Worm (Caenorhabditis elegans) whole organism, L1 larva: ENCODE measurements around the gene fib-1.
"Not testable (repeated sequence)": the region's sequence is repeated elsewhere in the genome, so short reads cannot be mapped to it uniquely, and the experiment has no call there.

Experiments
- C34B4.2 ChIP-seq: sonication (generic microtip); optimal IDR thresholded peaks from 2 replicates; lab custom pipeline; 2017; ENCODE audit warnings: mild to moderate bottlenecking, missing genetic modification characterization, missing compliant biosample characterization
- Y116A8C.19 ChIP-seq: sonication (generic microtip); optimal IDR thresholded peaks from 2 replicates; lab custom pipeline; 2016; ENCODE audit warnings: missing compliant biosample characterization, missing genetic modification characterization, borderline replicate concordance
- aly-2 ChIP-seq: fragments of 150-350 bp; optimal IDR thresholded peaks from 2 replicates; lab custom pipeline; 2014; ENCODE audit warnings: missing biosample characterization, missing genetic modification characterization
- ceh-82 ChIP-seq, 3 experiments: fragments of 150-350 bp in 1 of 3; sonication (generic microtip) in 2 of 3; optimal IDR thresholded peaks; 2 replicates each; lab custom pipeline; 2014 to 2017; ENCODE audit warnings: missing biosample characterization in 3 of 3, missing genetic modification characterization in 3 of 3
- dpl-1 ChIP-seq, 3 experiments: fragments of 150-350 bp in 2 of 3; sonication (generic microtip) in 1 of 3; optimal IDR thresholded peaks; 2 replicates each; lab custom pipeline; 2014 to 2017; ENCODE audit warnings: missing biosample characterization in 3 of 3, missing genetic modification characterization in 3 of 3, missing genetic modification reagents in 3 of 3
- efl-1 ChIP-seq, 4 experiments: fragments of 150-350 bp; optimal IDR thresholded peaks in 3 of 4; peaks in 1 of 4; 1 replicate in 1 of 4; 2 replicates in 3 of 4; lab custom pipeline; 2014; ENCODE audit warnings: missing biosample characterization in 2 of 4, missing genetic modification characterization in 2 of 4, missing genetic modification reagents in 2 of 4
- elt-2 ChIP-seq: sonication (generic microtip); optimal IDR thresholded peaks from 2 replicates; lab custom pipeline; 2016; ENCODE audit warnings: missing genetic modification characterization, mild to moderate bottlenecking, inconsistent platforms, missing compliant biosample characterization, missing genetic modification reagents
- ets-5 ChIP-seq: fragments of 200-800 bp; sonication (Bioruptor generic); IDR thresholded peaks from 2 replicates; pipeline ENCODE4 v1.3.6; 2022; ENCODE audit warnings: missing genetic modification characterization, missing compliant biosample characterization
- fkh-10 ChIP-seq: sonication (generic microtip); optimal IDR thresholded peaks from 2 replicates; lab custom pipeline; 2017; ENCODE audit warnings: missing biosample characterization, missing genetic modification reagents, missing genetic modification characterization
- fkh-4 ChIP-seq: sonication (generic microtip); optimal IDR thresholded peaks from 2 replicates; lab custom pipeline; 2016; ENCODE audit warnings: missing compliant biosample characterization, missing genetic modification characterization, borderline replicate concordance
- fkh-8 ChIP-seq: sonication (generic microtip); optimal IDR thresholded peaks from 2 replicates; lab custom pipeline; 2016; ENCODE audit warnings: mild to moderate bottlenecking, missing genetic modification characterization, missing compliant biosample characterization
- grh-1 ChIP-seq: fragments of 200-800 bp; sonication (Bioruptor generic); IDR thresholded peaks from 2 replicates; pipeline ENCODE4 v1.3.6; 2022; ENCODE audit warnings: missing genetic modification reagents, missing genetic modification characterization, missing compliant biosample characterization
- hlh-17 ChIP-seq: fragments of 200-800 bp; sonication (Bioruptor generic); optimal IDR thresholded peaks from 2 replicates; lab custom pipeline; 2018; ENCODE audit warnings: missing genetic modification characterization, mild to moderate bottlenecking, missing compliant biosample characterization, moderate library complexity, borderline replicate concordance
- hlh-4 ChIP-seq: sonication (generic microtip); optimal IDR thresholded peaks from 2 replicates; lab custom pipeline; 2016; ENCODE audit warnings: mild to moderate bottlenecking, missing genetic modification characterization, missing compliant biosample characterization
- jun-1 ChIP-seq: fragments of 150-350 bp; optimal IDR thresholded peaks from 2 replicates; lab custom pipeline; 2014; ENCODE audit warnings: missing biosample characterization, missing genetic modification reagents, missing genetic modification characterization
- lin-14 ChIP-seq: fragments of 200-800 bp; sonication (Bioruptor generic); optimal IDR thresholded peaks from 2 replicates; lab custom pipeline; 2018; ENCODE audit warnings: mild to moderate bottlenecking, missing genetic modification characterization, moderate library complexity, missing compliant biosample characterization
- lin-15B ChIP-seq: fragments of 150-350 bp; sonication (generic microtip); optimal IDR thresholded peaks from 3 replicates; lab custom pipeline; 2014; ENCODE audit warnings: missing biosample characterization, missing genetic modification characterization
- lin-35 ChIP-seq, 2 experiments: fragments of 150-350 bp; optimal IDR thresholded peaks; 2 replicates each; lab custom pipeline; 2014; ENCODE audit warnings: missing biosample characterization in 2 of 2, missing genetic modification characterization in 2 of 2, missing genetic modification reagents in 2 of 2
- lsy-2 ChIP-seq, 2 experiments: fragments of 150-350 bp; optimal IDR thresholded peaks; 2 replicates each; lab custom pipeline; 2014; ENCODE audit warnings: missing biosample characterization in 2 of 2, missing genetic modification characterization in 2 of 2
- mdl-1 ChIP-seq, 2 experiments: fragments of 150-350 bp; optimal IDR thresholded peaks; 2 replicates each; lab custom pipeline; 2014 to 2017; ENCODE audit warnings: missing biosample characterization in 2 of 2, missing genetic modification characterization in 2 of 2, inconsistent platforms in 1 of 2
- mef-2 ChIP-seq: fragments of 150-350 bp; optimal IDR thresholded peaks from 2 replicates; lab custom pipeline; 2014; ENCODE audit warnings: missing biosample characterization, missing genetic modification characterization
- nhr-19 ChIP-seq: fragments of 200-800 bp; sonication (Bioruptor generic); conservative IDR thresholded peaks from 2 replicates; pipeline ENCODE4 v1.3.6; 2022; ENCODE audit warnings: missing genetic modification characterization, missing compliant biosample characterization
- nhr-20 ChIP-seq: sonication (generic microtip); optimal IDR thresholded peaks from 2 replicates; lab custom pipeline; 2016; ENCODE audit warnings: mild to moderate bottlenecking, missing genetic modification characterization, missing compliant biosample characterization
- nhr-237 ChIP-seq: fragments of 150-350 bp; optimal IDR thresholded peaks from 2 replicates; lab custom pipeline; 2014; ENCODE audit warnings: missing biosample characterization, missing genetic modification characterization
- nhr-47 ChIP-seq: sonication (generic microtip); optimal IDR thresholded peaks from 2 replicates; lab custom pipeline; 2016; ENCODE audit warnings: mild to moderate bottlenecking, missing genetic modification characterization, moderate library complexity, missing compliant biosample characterization
- nhr-71 ChIP-seq: sonication (generic microtip); optimal IDR thresholded peaks from 2 replicates; lab custom pipeline; 2016; ENCODE audit warnings: mild to moderate bottlenecking, missing genetic modification characterization, moderate library complexity, missing compliant biosample characterization
- nhr-76 ChIP-seq: sonication (generic microtip); optimal IDR thresholded peaks from 2 replicates; lab custom pipeline; 2017; ENCODE audit warnings: missing biosample characterization, missing genetic modification characterization
- nhr-85 ChIP-seq: sonication (generic microtip); peaks from one replicate; lab custom pipeline; 2016; ENCODE audit warnings: missing genetic modification characterization, inconsistent platforms, missing compliant biosample characterization
- nhr-90 ChIP-seq: sonication (generic microtip); optimal IDR thresholded peaks from 2 replicates; lab custom pipeline; 2016; ENCODE audit warnings: mild to moderate bottlenecking, missing genetic modification characterization, missing compliant biosample characterization; ENCODE audit not compliant: poor library complexity
- pag-3 ChIP-seq: sonication (generic microtip); optimal IDR thresholded peaks from 2 replicates; lab custom pipeline; 2017; ENCODE audit warnings: missing genetic modification characterization, mild to moderate bottlenecking, missing compliant biosample characterization, antibody characterized with exemption, borderline replicate concordance; ENCODE audit not compliant: insufficient read depth
- pax-3 ChIP-seq: fragments of 200-800 bp; sonication (Bioruptor generic); optimal IDR thresholded peaks from 2 replicates; lab custom pipeline; 2018; ENCODE audit warnings: mild to moderate bottlenecking, missing genetic modification characterization, moderate library complexity, missing compliant biosample characterization
- pqm-1 ChIP-seq: sonication (generic microtip); optimal IDR thresholded peaks from 3 replicates; lab custom pipeline; 2017; ENCODE audit warnings: missing biosample characterization, missing genetic modification characterization
- rnt-1 ChIP-seq: sonication (generic microtip); optimal IDR thresholded peaks from 2 replicates; lab custom pipeline; 2016; ENCODE audit warnings: mild to moderate bottlenecking, missing genetic modification characterization, moderate library complexity, missing compliant biosample characterization
- snpc-4 ChIP-seq: fragments of 150-350 bp; optimal IDR thresholded peaks from 2 replicates; lab custom pipeline; 2014; ENCODE audit warnings: missing biosample characterization, missing genetic modification characterization
- snu-23 ChIP-seq: sonication (generic microtip); optimal IDR thresholded peaks from 2 replicates; lab custom pipeline; 2016; ENCODE audit warnings: missing genetic modification characterization, missing compliant biosample characterization
- swsn-7 ChIP-seq: sonication (generic microtip); optimal IDR thresholded peaks from 2 replicates; lab custom pipeline; 2016; ENCODE audit warnings: missing genetic modification characterization, missing compliant biosample characterization
- tbx-2 ChIP-seq: sonication (generic microtip); optimal IDR thresholded peaks from 2 replicates; lab custom pipeline; 2016; ENCODE audit warnings: missing genetic modification characterization, missing compliant biosample characterization
- unc-62 ChIP-seq: fragments of 150-350 bp; optimal IDR thresholded peaks from 2 replicates; lab custom pipeline; 2014; ENCODE audit warnings: missing biosample characterization, missing genetic modification reagents, missing genetic modification characterization
- unc-98 ChIP-seq: fragments of 200-800 bp; sonication (Bioruptor generic); IDR thresholded peaks from 2 replicates; pipeline ENCODE4 v1.3.6; 2022; ENCODE audit warnings: missing genetic modification characterization, missing compliant biosample characterization
- zip-4 ChIP-seq: fragments of 200-800 bp; sonication (Bioruptor generic); optimal IDR thresholded peaks from 2 replicates; lab custom pipeline; 2018; ENCODE audit warnings: mild to moderate bottlenecking, missing genetic modification characterization, moderate library complexity, missing compliant biosample characterization
- ztf-4 ChIP-seq: fragments of 150-350 bp; optimal IDR thresholded peaks from 2 replicates; lab custom pipeline; 2014; ENCODE audit warnings: missing biosample characterization, missing genetic modification characterization

Gene fib-1

ce11 chrV:15048107-15048506 is 46.1 kb upstream of the fib-1 start, which contains the start of gene sdc-3:
TSS of gene sdc-3 (minus strand) at chrV:15048207.
- peak in 2 of 3 experiments; percentile 14 to 46 for TF ChIP-seq dpl-1 (GFP tag; optimal IDR thresholded peaks at IDR 0.05; lab: Kevin White, UChicago)
- TF ChIP-seq tbx-2, result no peak
- TF ChIP-seq elt-2 (tag; lab: Kevin White, UChicago), result no peak
- TF ChIP-seq lin-15B (tag; lab: Kevin White, UChicago), result no peak
- TF ChIP-seq efl-1 (optimal IDR thresholded peaks at IDR 0.05; lab: Kevin White, UChicago), result peak; percentile 1 to 39
- TF ChIP-seq efl-1 (GFP tag; optimal IDR thresholded peaks at IDR 0.05 in 1 of 2; lab: Kevin White, UChicago), result peak in 1 of 2 experiments; percentile 29
- no peak for TF ChIP-seq unc-62 (GFP tag; lab: Kevin White, UChicago)
- no peak for TF ChIP-seq grh-1
- peak; percentile 47 for TF ChIP-seq nhr-85 (tag; lab: Kevin White, UChicago)

- TF ChIP-seq fkh-4 (tag; lab: Kevin White, UChicago); ets-5 (GFP tag; lab: Robert Waterston, UW); fkh-10 (GFP tag; lab: Kevin White, UChicago): not testable (repeated sequence)
Measured at ce11 chrV:15036769-15037168, 34.7 kb upstream of the fib-1 start, which contains the start of gene melo-3. TSS of gene melo-3 (minus strand) at chrV:15036869.

- not testable (repeated sequence) for TF ChIP-seq lin-14 (GFP tag; lab: Kevin White, UChicago); grh-1; aly-2 (tag; lab: Kevin White, UChicago)
Measured at ce11 chrV:15031373-15031772, 29.4 kb upstream of the fib-1 start, which contains the start of gene cng-1. TSS of gene cng-1 (minus strand) at chrV:15031473.

- TF ChIP-seq pag-3 (no peak), rnt-1 (peak; percentile 22), snpc-4 (tag; lab: Kevin White, UChicago) (peak; percentile 97), dpl-1 (GFP tag; optimal IDR thresholded peaks at IDR 0.05; lab: Kevin White, UChicago) (peak in 1 of 3 experiments; percentile 12), hlh-17 (GFP tag; lab: Kevin White, UChicago) (no peak), nhr-76 (tag; lab: Kevin White, UChicago) (no peak), ceh-82 (tag; optimal IDR thresholded peaks at IDR 0.05; lab: Kevin White, UChicago) (no peak), unc-98 (GFP tag; lab: Robert Waterston, UW) (no peak), C34B4.2 (tag; lab: Kevin White, UChicago) (no peak), pqm-1 (tag; lab: Kevin White, UChicago) (no peak), ztf-4 (tag; lab: Kevin White, UChicago) (no peak), fkh-8 (tag; lab: Kevin White, UChicago) (no peak), snu-23 (GFP tag; lab: Kevin White, UChicago) (no peak), efl-1 (optimal IDR thresholded peaks at IDR 0.05; lab: Kevin White, UChicago) (peak in 1 of 2 experiments; percentile 22), efl-1 (GFP tag; optimal IDR thresholded peaks at IDR 0.05 in 1 of 2; lab: Kevin White, UChicago) (no peak), mef-2 (tag; lab: Kevin White, UChicago) (no peak), jun-1 (tag; lab: Kevin White, UChicago) (no peak), nhr-237 (no peak), pax-3 (tag; lab: Kevin White, UChicago) (no peak), lin-35 (GFP tag; optimal IDR thresholded peaks at IDR 0.05; lab: Kevin White, UChicago) (peak in 1 of 2 experiments; percentile 7), nhr-85 (tag; lab: Kevin White, UChicago) (peak; percentile 78), ets-5 (GFP tag; lab: Robert Waterston, UW) (no peak), nhr-71 (no peak), nhr-90 (peak; percentile 77), mdl-1 (tag; optimal IDR thresholded peaks at IDR 0.05; lab: Kevin White, UChicago) (no peak), nhr-20 (tag; lab: Kevin White, UChicago) (peak; percentile 35), nhr-19 (peak; percentile 69), Y116A8C.19 (tag; lab: Kevin White, UChicago) (no peak), swsn-7 (peak; percentile 43), zip-4 (GFP tag; lab: Kevin White, UChicago) (no peak), grh-1 (peak; percentile 49; the same call in 1 of the 2 replicates), hlh-4 (tag; lab: Kevin White, UChicago) (no peak), nhr-47 (peak; percentile 55), lsy-2 (tag; optimal IDR thresholded peaks at IDR 0.05; lab: Kevin White, UChicago) (no peak)
Measured at ce11 chrV:15028896-15029519, 27.0 kb upstream of the fib-1 start, which contains the start of gene F14H8.8. TSS of gene F14H8.8 (plus strand) at chrV:15029469.
